Worm (Caenorhabditis elegans) whole organism, L2 larva: ENCODE data around the gene rbc-1.

Experiments used
- C34F6.9 ChIP-seq: fragments of 150-350 bp; optimal IDR thresholded peaks from 2 replicates; lab custom pipeline; 2014; ENCODE audit warnings: missing biosample characterization, missing genetic modification characterization
- R02D3.7 ChIP-seq: fragments of 150-350 bp; optimal IDR thresholded peaks from 2 replicates; lab custom pipeline; 2014; ENCODE audit warnings: missing biosample characterization, missing genetic modification characterization
- ZK546.5 ChIP-seq: sonication (generic microtip); optimal IDR thresholded peaks from 2 replicates; lab custom pipeline; 2017; ENCODE audit warnings: missing biosample characterization, missing genetic modification characterization
- alr-1 ChIP-seq: fragments of 150-350 bp; optimal IDR thresholded peaks from 2 replicates; lab custom pipeline; 2014; ENCODE audit warnings: missing biosample characterization, missing genetic modification characterization
- aly-2 ChIP-seq: fragments of 150-350 bp; optimal IDR thresholded peaks from 2 replicates; lab custom pipeline; 2014; ENCODE audit warnings: missing biosample characterization, missing genetic modification characterization
- ama-1 ChIP-seq: fragments of 150-350 bp; optimal IDR thresholded peaks from 2 replicates; lab custom pipeline; 2018; ENCODE audit warnings: inconsistent platforms
- blmp-1 ChIP-seq: sonication (generic microtip); optimal IDR thresholded peaks from 2 replicates; lab custom pipeline; 2017; ENCODE audit warnings: missing genetic modification characterization, mild to moderate bottlenecking, missing compliant biosample characterization, antibody characterized with exemption, moderate library complexity; ENCODE audit not compliant: insufficient read depth
- ceh-16 ChIP-seq: fragments of 150-350 bp; optimal IDR thresholded peaks from 2 replicates; lab custom pipeline; 2014; ENCODE audit warnings: missing biosample characterization, missing genetic modification characterization
- ceh-82 ChIP-seq: fragments of 150-350 bp; optimal IDR thresholded peaks from 2 replicates; lab custom pipeline; 2014; ENCODE audit warnings: missing biosample characterization, missing genetic modification characterization
- crh-2 ChIP-seq: sonication (generic microtip); optimal IDR thresholded peaks from 2 replicates; lab custom pipeline; 2017; ENCODE audit warnings: missing biosample characterization, missing genetic modification characterization
- dmd-4 ChIP-seq: sonication (generic microtip); optimal IDR thresholded peaks from 2 replicates; lab custom pipeline; 2017; ENCODE audit warnings: missing biosample characterization, missing genetic modification characterization
- elt-1 ChIP-seq: fragments of 150-350 bp; optimal IDR thresholded peaks from 2 replicates; lab custom pipeline; 2014; ENCODE audit warnings: missing biosample characterization, missing genetic modification characterization
- elt-3 ChIP-seq: sonication (generic microtip); optimal IDR thresholded peaks from 2 replicates; lab custom pipeline; 2017; ENCODE audit warnings: missing biosample characterization, missing genetic modification characterization
- fos-1 ChIP-seq: fragments of 150-350 bp; optimal IDR thresholded peaks from 2 replicates; lab custom pipeline; 2014; ENCODE audit warnings: missing biosample characterization, missing genetic modification characterization
- lin-11 ChIP-seq: fragments of 150-350 bp; sonication (generic microtip); optimal IDR thresholded peaks from 2 replicates; lab custom pipeline; 2014; ENCODE audit warnings: missing biosample characterization, missing genetic modification characterization, inconsistent platforms, mixed read lengths
- lin-39 ChIP-seq: fragments of 150-350 bp; optimal IDR thresholded peaks from 2 replicates; lab custom pipeline; 2014; ENCODE audit warnings: missing biosample characterization, missing genetic modification reagents, missing genetic modification characterization
- lsy-2 ChIP-seq, 2 experiments: fragments of 150-350 bp in 1 of 2; sonication (generic microtip) in 1 of 2; optimal IDR thresholded peaks; 2 replicates each; lab custom pipeline; 2014 to 2017; ENCODE audit warnings: missing biosample characterization in 2 of 2, missing genetic modification characterization in 2 of 2
- mab-5 ChIP-seq: fragments of 150-350 bp; optimal IDR thresholded peaks from 2 replicates; lab custom pipeline; 2014; ENCODE audit warnings: missing biosample characterization, missing genetic modification characterization
- mbf-1 ChIP-seq: sonication (generic microtip); optimal IDR thresholded peaks from 2 replicates; lab custom pipeline; 2017; ENCODE audit warnings: missing biosample characterization, missing genetic modification characterization
- nhr-10 ChIP-seq: sonication (generic microtip); optimal IDR thresholded peaks from 2 replicates; lab custom pipeline; 2017; ENCODE audit warnings: missing biosample characterization, missing genetic modification characterization
- nhr-11 ChIP-seq: fragments of 150-350 bp; optimal IDR thresholded peaks from 2 replicates; lab custom pipeline; 2014; ENCODE audit warnings: missing biosample characterization, missing genetic modification characterization
- nhr-129 ChIP-seq: fragments of 150-350 bp; optimal IDR thresholded peaks from 2 replicates; lab custom pipeline; 2014; ENCODE audit warnings: missing biosample characterization, missing genetic modification characterization
- nhr-21 ChIP-seq: fragments of 150-350 bp; optimal IDR thresholded peaks from 2 replicates; lab custom pipeline; 2014; ENCODE audit warnings: missing biosample characterization, missing genetic modification characterization
- nhr-23 ChIP-seq: fragments of 150-350 bp; optimal IDR thresholded peaks from 2 replicates; lab custom pipeline; 2014; ENCODE audit warnings: missing biosample characterization, missing genetic modification reagents, missing genetic modification characterization
- nhr-237 ChIP-seq: fragments of 150-350 bp; optimal IDR thresholded peaks from 2 replicates; lab custom pipeline; 2014; ENCODE audit warnings: missing biosample characterization, missing genetic modification characterization
- nhr-25 ChIP-seq: fragments of 150-350 bp; sonication (generic microtip); optimal IDR thresholded peaks from 3 replicates; lab custom pipeline; 2014; ENCODE audit warnings: missing biosample characterization, missing genetic modification characterization
- nhr-6 ChIP-seq: fragments of 150-350 bp; optimal IDR thresholded peaks from 2 replicates; lab custom pipeline; 2014; ENCODE audit warnings: missing biosample characterization, missing genetic modification characterization
- nhr-77 ChIP-seq: fragments of 150-350 bp; optimal IDR thresholded peaks from 2 replicates; lab custom pipeline; 2014; ENCODE audit warnings: missing biosample characterization, missing genetic modification characterization
- peb-1 ChIP-seq: fragments of 150-350 bp; optimal IDR thresholded peaks from 2 replicates; lab custom pipeline; 2014; ENCODE audit warnings: missing biosample characterization, missing genetic modification characterization
- sem-4 ChIP-seq: fragments of 150-350 bp; optimal IDR thresholded peaks from 2 replicates; lab custom pipeline; 2014; ENCODE audit warnings: missing biosample characterization, missing genetic modification reagents, missing genetic modification characterization
- skn-1 ChIP-seq: sonication (generic microtip); optimal IDR thresholded peaks from 2 replicates; lab custom pipeline; 2017; ENCODE audit warnings: missing biosample characterization, missing genetic modification characterization
- sma-3 ChIP-seq: sonication (generic microtip); optimal IDR thresholded peaks from 2 replicates; lab custom pipeline; 2016; ENCODE audit warnings: missing genetic modification reagents, missing genetic modification characterization, missing compliant biosample characterization
- sma-9 ChIP-seq, 2 experiments: fragments of 150-350 bp in 1 of 2; sonication (generic microtip) in 1 of 2; optimal IDR thresholded peaks; 2 replicates each; lab custom pipeline; 2014 to 2016; ENCODE audit warnings: missing genetic modification characterization in 2 of 2, mild to moderate bottlenecking in 1 of 2, missing biosample characterization in 1 of 2, missing compliant biosample characterization in 1 of 2, missing genetic modification reagents in 1 of 2, moderate library complexity in 1 of 2
- unc-55 ChIP-seq: fragments of 150-350 bp; sonication (generic microtip); optimal IDR thresholded peaks from 3 replicates; lab custom pipeline; 2014; ENCODE audit warnings: missing biosample characterization, missing genetic modification reagents, missing genetic modification characterization
- unc-62 ChIP-seq: fragments of 150-350 bp; optimal IDR thresholded peaks from 2 replicates; lab custom pipeline; 2014; ENCODE audit warnings: missing biosample characterization, missing genetic modification reagents, missing genetic modification characterization
- ztf-1 ChIP-seq: fragments of 200-800 bp; sonication (Bioruptor generic); conservative IDR thresholded peaks from 2 replicates; pipeline ENCODE4 v1.3.6; 2022; ENCODE audit warnings: missing genetic modification characterization, missing compliant biosample characterization
- ztf-11 ChIP-seq: sonication (generic microtip); optimal IDR thresholded peaks from 2 replicates; lab custom pipeline; 2017; ENCODE audit warnings: missing biosample characterization, missing genetic modification characterization
- ztf-4 ChIP-seq: fragments of 150-350 bp; optimal IDR thresholded peaks from 2 replicates; lab custom pipeline; 2014; ENCODE audit warnings: missing biosample characterization, missing genetic modification characterization

Gene rbc-1

ce11 chrX:14577579-14578127 lies 33.5 kb upstream of the rbc-1 start, which contains the start of gene let-4:
let-4 (plus strand) TSS chrX:14577935.
- TF ChIP-seq fos-1 (no peak), dmd-4 (tag; lab: Kevin White, UChicago) (no peak), crh-2 (tag; lab: Kevin White, UChicago) (no peak), unc-62 (GFP tag; lab: Kevin White, UChicago) (no peak), nhr-129 (no peak), mbf-1 (tag; lab: Kevin White, UChicago) (no peak), C34F6.9 (tag; lab: Kevin White, UChicago) (no peak), ZK546.5 (tag; lab: Kevin White, UChicago) (no peak), nhr-21 (tag; lab: Kevin White, UChicago) (no peak), elt-3 (tag; lab: Kevin White, UChicago) (no peak), lin-11 (no peak)

ce11 chrX:14580853-14581252 lies 30.3 kb upstream of the rbc-1 start:
- TF ChIP-seq nhr-11 (tag; lab: Kevin White, UChicago) (no peak), blmp-1 (tag; lab: Kevin White, UChicago) (peak; percentile 78), ama-1 (no peak)

- TF ChIP-seq nhr-25 (tag; lab: Kevin White, UChicago) (peak; percentile 2), sma-3 (GFP tag; lab: Kevin White, UChicago) (peak; percentile 7), peb-1 (no peak), dmd-4 (tag; lab: Kevin White, UChicago) (no peak), blmp-1 (tag; lab: Kevin White, UChicago) (peak; percentile 37), nhr-237 (no peak), sem-4 (tag; lab: Kevin White, UChicago) (peak; percentile 25), ZK546.5 (tag; lab: Kevin White, UChicago) (no peak), lin-39 (tag; lab: Kevin White, UChicago) (no peak), ama-1 (no peak), sma-9 (GFP tag; optimal IDR thresholded peaks at IDR 0.05; lab: Kevin White, UChicago) (peak; percentile 62), sma-9 (tag; optimal IDR thresholded peaks at IDR 0.05; lab: Kevin White, UChicago) (no peak), lin-11 (no peak), nhr-77 (tag; lab: Kevin White, UChicago) (no peak), unc-62 (GFP tag; lab: Kevin White, UChicago) (no peak), mbf-1 (tag; lab: Kevin White, UChicago) (no peak), ceh-82 (tag; lab: Kevin White, UChicago) (no peak), fos-1 (peak; percentile 18), nhr-23 (no peak), ceh-16 (peak; percentile 60), ztf-4 (no peak), crh-2 (tag; lab: Kevin White, UChicago) (no peak), elt-3 (tag; lab: Kevin White, UChicago) (no peak), aly-2 (tag; lab: Kevin White, UChicago) (no peak), ztf-1 (GFP tag; lab: Robert Waterston, UW) (no peak), unc-55 (GFP tag; lab: Kevin White, UChicago) (no peak), lsy-2 (tag; optimal IDR thresholded peaks at IDR 0.05; lab: Kevin White, UChicago) (peak in 1 of 2 experiments; percentile 12), mab-5 (tag; lab: Kevin White, UChicago) (no peak), elt-1 (tag; lab: Kevin White, UChicago) (peak; percentile 22), skn-1 (tag; lab: Kevin White, UChicago) (no peak), nhr-6 (tag; lab: Kevin White, UChicago) (no peak), ztf-11 (tag; lab: Kevin White, UChicago) (no peak), nhr-10 (no peak), nhr-21 (tag; lab: Kevin White, UChicago) (peak; percentile 64), R02D3.7 (tag; lab: Kevin White, UChicago) (no peak), alr-1 (tag; lab: Kevin White, UChicago) (no peak)
These were observed 29.7 kb upstream of the rbc-1 start, which contains the start of gene sym-1 for ce11 chrX:14581429-14581828. sym-1 (plus strand) TSS chrX:14581622.
